Worm (Caenorhabditis elegans) whole organism, late embryonic: ENCODE measurements around the gene K04A8.19.

Experiments
- F13H6.1 ChIP-seq: sonication (generic microtip); optimal IDR thresholded peaks from 2 replicates; lab custom pipeline; 2016; ENCODE audit warnings: missing genetic modification characterization, missing compliant biosample characterization
- K09A11.1 ChIP-seq: sonication (generic microtip); optimal IDR thresholded peaks from 2 replicates; lab custom pipeline; 2017; ENCODE audit warnings: antibody characterized with exemption, mild to moderate bottlenecking, missing genetic modification characterization, missing compliant biosample characterization; ENCODE audit not compliant: insufficient read depth
- T23F11.4 ChIP-seq: fragments of 200-800 bp; sonication (Bioruptor generic); optimal IDR thresholded peaks from 2 replicates; lab custom pipeline; 2018; ENCODE audit warnings: mild to moderate bottlenecking, missing genetic modification characterization, missing compliant biosample characterization
- Y22D7AL.16 ChIP-seq: sonication (generic microtip); optimal IDR thresholded peaks from 2 replicates; lab custom pipeline; 2016; ENCODE audit warnings: missing genetic modification characterization, missing compliant biosample characterization
- ahr-1 ChIP-seq: sonication (generic microtip); optimal IDR thresholded peaks from 2 replicates; lab custom pipeline; 2016; ENCODE audit warnings: missing genetic modification characterization, missing compliant biosample characterization
- ceh-14 ChIP-seq: sonication (generic microtip); optimal IDR thresholded peaks from 2 replicates; lab custom pipeline; 2016; ENCODE audit warnings: missing genotype, missing genetic modification characterization, missing compliant biosample characterization
- ceh-18 ChIP-seq: sonication (generic microtip); optimal IDR thresholded peaks from 2 replicates; lab custom pipeline; 2016; ENCODE audit warnings: missing genetic modification characterization, missing compliant biosample characterization
- ceh-19 ChIP-seq: fragments of 200-800 bp; sonication (Bioruptor generic); optimal IDR thresholded peaks from 2 replicates; lab custom pipeline; 2018; ENCODE audit warnings: mild to moderate bottlenecking, missing genetic modification characterization, missing compliant biosample characterization
- ceh-2 ChIP-seq: sonication (generic microtip); optimal IDR thresholded peaks from 2 replicates; lab custom pipeline; 2016; ENCODE audit warnings: missing genotype, missing genetic modification characterization, missing compliant biosample characterization
- ceh-22 ChIP-seq: sonication (generic microtip); optimal IDR thresholded peaks from 2 replicates; lab custom pipeline; 2017; ENCODE audit warnings: missing biosample characterization, missing genetic modification characterization
- ceh-24 ChIP-seq: sonication (generic microtip); optimal IDR thresholded peaks from 2 replicates; lab custom pipeline; 2016; ENCODE audit warnings: mild to moderate bottlenecking, missing genetic modification characterization, missing compliant biosample characterization
- ceh-30 ChIP-seq: fragments of 150-350 bp; optimal IDR thresholded peaks from 2 replicates; lab custom pipeline; 2014; ENCODE audit warnings: missing biosample characterization, missing genetic modification characterization
- ceh-31 ChIP-seq: sonication (generic microtip); optimal IDR thresholded peaks from 2 replicates; lab custom pipeline; 2016; ENCODE audit warnings: missing genetic modification characterization, missing compliant biosample characterization
- ceh-48 ChIP-seq: sonication (generic microtip); optimal IDR thresholded peaks from 2 replicates; lab custom pipeline; 2016; ENCODE audit warnings: missing genetic modification characterization, inconsistent platforms, missing compliant biosample characterization
- ceh-9 ChIP-seq: sonication (generic microtip); optimal IDR thresholded peaks from 2 replicates; lab custom pipeline; 2016; ENCODE audit warnings: mild to moderate bottlenecking, missing genetic modification characterization, inconsistent platforms, missing compliant biosample characterization
- che-1 ChIP-seq: sonication (generic microtip); optimal IDR thresholded peaks from 2 replicates; lab custom pipeline; 2016; ENCODE audit warnings: mild to moderate bottlenecking, missing genetic modification characterization, missing compliant biosample characterization
- dmd-4 ChIP-seq: sonication (generic microtip); optimal IDR thresholded peaks from 2 replicates; lab custom pipeline; 2016; ENCODE audit warnings: borderline replicate concordance, missing genetic modification characterization, missing compliant biosample characterization
- elt-4 ChIP-seq: sonication (generic microtip); optimal IDR thresholded peaks from 2 replicates; lab custom pipeline; 2016; ENCODE audit warnings: missing genetic modification characterization, missing compliant biosample characterization
- ets-4 ChIP-seq: sonication (generic microtip); optimal IDR thresholded peaks from 2 replicates; lab custom pipeline; 2016; ENCODE audit warnings: missing genetic modification characterization, missing compliant biosample characterization
- eyg-1 ChIP-seq: sonication (generic microtip); optimal IDR thresholded peaks from 2 replicates; lab custom pipeline; 2016; ENCODE audit warnings: missing genotype, missing genetic modification characterization, missing compliant biosample characterization
- fax-1 ChIP-seq: sonication (generic microtip); optimal IDR thresholded peaks from 2 replicates; lab custom pipeline; 2016; ENCODE audit warnings: missing genotype, missing genetic modification characterization, missing compliant biosample characterization
- fkh-6 ChIP-seq: sonication (generic microtip); optimal IDR thresholded peaks from 2 replicates; lab custom pipeline; 2016; ENCODE audit warnings: missing genetic modification characterization, missing compliant biosample characterization
- gmeb-2 ChIP-seq: sonication (generic microtip); optimal IDR thresholded peaks from 2 replicates; lab custom pipeline; 2016; ENCODE audit warnings: missing genetic modification characterization, inconsistent platforms, missing compliant biosample characterization
- hlh-6 ChIP-seq: sonication (generic microtip); optimal IDR thresholded peaks from 2 replicates; lab custom pipeline; 2016; ENCODE audit warnings: missing genotype, missing genetic modification characterization, missing compliant biosample characterization
- lin-11 ChIP-seq: fragments of 200-800 bp; sonication (Bioruptor generic); optimal IDR thresholded peaks from 2 replicates; lab custom pipeline; 2018; ENCODE audit warnings: mild to moderate bottlenecking, missing genetic modification characterization, missing compliant biosample characterization
- madf-2 ChIP-seq: sonication (generic microtip); optimal IDR thresholded peaks from 2 replicates; lab custom pipeline; 2017; ENCODE audit warnings: missing genetic modification characterization, missing compliant biosample characterization
- nhr-11 ChIP-seq: fragments of 150-350 bp; optimal IDR thresholded peaks from 2 replicates; lab custom pipeline; 2014; ENCODE audit warnings: missing biosample characterization, missing genetic modification characterization
- odd-2 ChIP-seq: sonication (generic microtip); optimal IDR thresholded peaks from 2 replicates; lab custom pipeline; 2017; ENCODE audit warnings: antibody characterized with exemption, mild to moderate bottlenecking, missing genetic modification characterization, missing compliant biosample characterization
- pag-3 ChIP-seq: sonication (generic microtip); optimal IDR thresholded peaks from 2 replicates; lab custom pipeline; 2016; ENCODE audit warnings: missing compliant biosample characterization, missing genetic modification characterization, borderline replicate concordance
- pat-9 ChIP-seq: fragments of 200-800 bp; sonication (Bioruptor generic); optimal IDR thresholded peaks from 2 replicates; lab custom pipeline; 2018; ENCODE audit warnings: mild to moderate bottlenecking, missing genetic modification characterization, moderate library complexity, missing compliant biosample characterization
- pha-2 ChIP-seq: sonication (generic microtip); optimal IDR thresholded peaks from 2 replicates; lab custom pipeline; 2017; ENCODE audit warnings: mild to moderate bottlenecking, missing genetic modification characterization, missing compliant biosample characterization
- pha-4 ChIP-seq: fragments of 150-350 bp; optimal IDR thresholded peaks from 2 replicates; lab custom pipeline; 2018; ENCODE audit warnings: missing biosample characterization, missing genetic modification reagents, missing genetic modification characterization
- ref-2 ChIP-seq: sonication (generic microtip); optimal IDR thresholded peaks from 2 replicates; lab custom pipeline; 2016; ENCODE audit warnings: missing genetic modification characterization, missing compliant biosample characterization
- sox-4 ChIP-seq: sonication (generic microtip); optimal IDR thresholded peaks from 2 replicates; lab custom pipeline; 2017; ENCODE audit warnings: mild to moderate bottlenecking, missing genetic modification characterization, inconsistent platforms, missing compliant biosample characterization
- tbx-2 ChIP-seq: sonication (generic microtip); optimal IDR thresholded peaks from 2 replicates; lab custom pipeline; 2016; ENCODE audit warnings: missing genetic modification characterization, missing compliant biosample characterization
- ttx-3 ChIP-seq: sonication (generic microtip); optimal IDR thresholded peaks from 2 replicates; lab custom pipeline; 2016; ENCODE audit warnings: missing genetic modification reagents, missing genetic modification characterization, missing compliant biosample characterization
- unc-42 ChIP-seq: sonication (generic microtip); optimal IDR thresholded peaks from 2 replicates; lab custom pipeline; 2016; ENCODE audit warnings: missing genotype, missing genetic modification characterization, missing compliant biosample characterization
- unc-55 ChIP-seq: sonication (generic microtip); optimal IDR thresholded peaks from 2 replicates; lab custom pipeline; 2017; ENCODE audit warnings: missing biosample characterization, missing genetic modification reagents, missing genetic modification characterization
- unc-86 ChIP-seq: sonication (generic microtip); optimal IDR thresholded peaks from 2 replicates; lab custom pipeline; 2016; ENCODE audit warnings: missing genetic modification characterization, missing compliant biosample characterization
- ztf-16 ChIP-seq: sonication (generic microtip); optimal IDR thresholded peaks from 2 replicates; lab custom pipeline; 2017; ENCODE audit warnings: missing genetic modification characterization, missing compliant biosample characterization

K04A8.19 gene

ce11 chrV:6549148-6549547 is 5.1 kb downstream of the K04A8.19 start, which contains the start of gene K04A8.20:
Gene K04A8.20, plus strand, starts transcription at chrV:6549448.
- no peak for TF ChIP-seq unc-42 (tag; lab: Kevin White, UChicago)
- no peak for TF ChIP-seq ceh-48 (tag; lab: Kevin White, UChicago)
- no peak for TF ChIP-seq T23F11.4 (GFP tag; lab: Kevin White, UChicago)
- no peak for TF ChIP-seq ceh-19 (GFP tag; lab: Kevin White, UChicago)
- no peak for TF ChIP-seq ceh-18 (tag; lab: Kevin White, UChicago)
- no peak for TF ChIP-seq K09A11.1 (tag; lab: Kevin White, UChicago)
- TF ChIP-seq nhr-11 (tag; lab: Kevin White, UChicago): no peak
- TF ChIP-seq che-1: no peak
- TF ChIP-seq elt-4 (tag; lab: Kevin White, UChicago): no peak

ce11 chrV:6548309-6548708 is 5.9 kb downstream of the K04A8.19 start:
- TF ChIP-seq ceh-24 (tag; lab: Kevin White, UChicago): no peak
- TF ChIP-seq ets-4: no peak
- TF ChIP-seq eyg-1 (tag; lab: Kevin White, UChicago): no peak
- TF ChIP-seq T23F11.4 (GFP tag; lab: Kevin White, UChicago): no peak
- TF ChIP-seq unc-55 (GFP tag; lab: Kevin White, UChicago): no peak
- TF ChIP-seq pha-2 (tag; lab: Kevin White, UChicago): no peak
- no peak for TF ChIP-seq ttx-3 (tag; lab: Kevin White, UChicago)
- no peak for TF ChIP-seq gmeb-2 (tag; lab: Kevin White, UChicago)
- TF ChIP-seq ceh-30 (tag; lab: Kevin White, UChicago): no peak
- no peak for TF ChIP-seq sox-4
- TF ChIP-seq ceh-31 (tag; lab: Kevin White, UChicago): no peak
- no peak for TF ChIP-seq ceh-9 (tag; lab: Kevin White, UChicago)
- TF ChIP-seq elt-4 (tag; lab: Kevin White, UChicago): no peak
- no peak for TF ChIP-seq ceh-14 (tag; lab: Kevin White, UChicago)
- TF ChIP-seq madf-2 (tag; lab: Kevin White, UChicago): no peak
- no peak for TF ChIP-seq hlh-6 (tag; lab: Kevin White, UChicago)

- TF ChIP-seq ztf-16 (tag; lab: Kevin White, UChicago) (no peak), ceh-18 (tag; lab: Kevin White, UChicago) (no peak), madf-2 (tag; lab: Kevin White, UChicago) (no peak), pat-9 (tag; lab: Kevin White, UChicago) (no peak), unc-86 (tag; lab: Kevin White, UChicago) (no peak), pha-4 (no peak), unc-42 (tag; lab: Kevin White, UChicago) (no peak), ceh-2 (tag; lab: Kevin White, UChicago) (no peak), ceh-9 (tag; lab: Kevin White, UChicago) (no peak), ahr-1 (no peak), hlh-6 (tag; lab: Kevin White, UChicago) (no peak), nhr-11 (tag; lab: Kevin White, UChicago) (no peak), dmd-4 (tag; lab: Kevin White, UChicago) (no peak), ceh-22 (no peak), fkh-6 (tag; lab: Kevin White, UChicago) (no peak)
Observed at ce11 chrV:6546450-6547171, 7.6 kb downstream of the K04A8.19 start, which contains the start of gene dre-1. Gene dre-1, minus strand, starts transcription at chrV:6546500.

- TF ChIP-seq unc-86 (tag; lab: Kevin White, UChicago): no peak
- no peak for TF ChIP-seq hlh-6 (tag; lab: Kevin White, UChicago)
- no peak for TF ChIP-seq ceh-30 (tag; lab: Kevin White, UChicago)
- TF ChIP-seq lin-11: no peak
- TF ChIP-seq sox-4: no peak
- TF ChIP-seq odd-2 (tag; lab: Kevin White, UChicago): no peak
- no peak for TF ChIP-seq fax-1
- TF ChIP-seq ceh-24 (tag; lab: Kevin White, UChicago): no peak
- TF ChIP-seq F13H6.1 (tag; lab: Kevin White, UChicago): no peak
- no peak for TF ChIP-seq pag-3 (tag; lab: Kevin White, UChicago)
- peak; percentile 41 for TF ChIP-seq tbx-2
- no peak for TF ChIP-seq fkh-6 (tag; lab: Kevin White, UChicago)
- TF ChIP-seq Y22D7AL.16 (tag; lab: Kevin White, UChicago): no peak
- TF ChIP-seq ref-2: peak; percentile 61
Observed at ce11 chrV:6544999-6545398, 9.2 kb downstream of the K04A8.19 start.
